Fruit fly (Drosophila melanogaster) whole organism, embryonic: ENCODE data around the gene CG11842.

ENCODE experiments used
- CG43689 ChIP-seq: fragments of 200-800 bp; sonication (Bioruptor generic); IDR thresholded peaks from 2 replicates; pipeline ENCODE4 v1.3.6; 2022; ENCODE audit warnings: missing biosample characterization, missing genetic modification characterization
- crp ChIP-seq, 2 experiments: fragments of 200-800 bp; sonication (Bioruptor generic); optimal IDR thresholded peaks; 2 replicates in 1 of 2; 3 replicates in 1 of 2; lab custom pipeline; 2017; ENCODE audit warnings: missing biosample characterization in 2 of 2, missing genetic modification characterization in 2 of 2, mild to moderate bottlenecking in 1 of 2, moderate library complexity in 1 of 2
- dysf ChIP-seq: fragments of 200-800 bp; sonication (Bioruptor generic); IDR thresholded peaks from 3 replicates; pipeline ENCODE4 v1.3.6; 2022; ENCODE audit warnings: missing biosample characterization, missing genetic modification characterization
- knrl ChIP-seq: fragments of 200-800 bp; sonication (Bioruptor generic); IDR thresholded peaks from 3 replicates; pipeline ENCODE4 v1.3.6; 2022; ENCODE audit warnings: missing biosample characterization, missing genetic modification characterization; ENCODE audit not compliant: partially characterized antibody

DNA sequence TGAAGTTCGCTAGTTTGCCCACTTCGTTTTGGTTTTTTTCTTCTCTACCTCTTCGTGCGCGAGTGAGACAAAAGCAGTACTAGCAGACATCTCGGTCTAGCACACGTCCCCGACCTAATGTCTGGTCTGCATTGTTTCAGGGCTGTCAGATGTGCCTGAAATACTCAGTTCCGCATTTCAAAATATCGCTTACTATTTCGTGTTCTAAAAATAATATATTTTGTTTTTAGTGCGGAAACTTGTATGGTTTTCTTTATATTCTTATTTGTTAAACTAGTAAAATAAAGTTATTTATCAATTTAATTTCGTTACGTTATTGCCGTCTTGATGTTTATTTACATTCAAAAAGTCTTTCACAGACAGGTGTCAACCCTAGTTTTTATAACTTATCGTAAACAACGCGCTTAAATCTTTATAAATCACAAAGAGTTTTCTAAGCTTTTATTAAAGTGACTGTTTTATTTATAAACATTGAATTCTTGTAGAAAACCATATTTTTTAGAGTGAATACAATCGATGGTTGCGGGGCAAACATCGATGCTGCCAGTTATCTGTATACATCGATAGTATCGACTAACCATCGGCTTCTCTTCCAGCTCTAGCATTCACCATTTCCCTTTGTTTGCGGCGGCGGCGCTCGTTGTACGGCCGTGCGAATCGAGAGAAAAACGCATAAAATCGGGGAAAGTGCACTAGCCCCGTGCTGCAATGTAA lies 10.9 kb downstream of the CG11842 start:
- no peak for TF ChIP-seq dysf
- no peak for TF ChIP-seq CG43689 (GFP tag; lab: Robert Waterston, UW)
- TF ChIP-seq knrl = no peak
- TF ChIP-seq crp (GFP tag; optimal IDR thresholded peaks at IDR 0.05; lab: Kevin White, UChicago) = peak in 1 of 2 experiments; percentile 22
